Fruit fly (Drosophila melanogaster): ENCODE measurements around the gene Smr.

Smr gene

DNA sequence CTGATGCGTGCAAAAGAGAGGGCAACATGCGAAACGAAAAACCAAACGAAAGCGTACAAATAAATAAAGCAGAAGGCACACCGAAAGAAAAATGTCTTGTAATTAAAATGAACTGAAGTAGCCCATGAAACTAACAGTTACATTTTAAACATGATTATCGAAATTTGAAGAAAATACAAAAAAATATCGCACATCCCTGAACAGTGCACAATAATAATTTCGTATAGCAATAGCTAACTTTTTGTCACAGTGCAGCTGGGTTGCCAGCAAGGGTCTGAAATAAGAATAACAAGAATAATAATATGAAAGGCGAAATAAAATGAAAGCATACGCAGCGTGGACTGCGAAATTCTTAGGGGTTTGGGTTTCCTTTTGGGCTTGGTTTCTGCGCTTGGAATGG is 9.8 kb upstream of the Smr start (continued):
- TF ChIP-seq CG6683 (GFP tag; optimal IDR thresholded peaks at IDR 0.05) (peak; percentile 98), disco-r (GFP tag; optimal IDR thresholded peaks at IDR 0.05) (peak; percentile 99), CG7963 (GFP tag; IDR thresholded peaks at IDR 0.05; ENCODE audit: partially characterized antibody) (no peak), CG9876 (GFP tag; optimal IDR thresholded peaks at IDR 0.05) (peak; percentile 99), ab (GFP tag; optimal IDR thresholded peaks at IDR 0.05) (peak; percentile 99), nerfin-1 (tag; optimal IDR thresholded peaks at IDR 0.05) (peak; percentile 97), caup (GFP tag; optimal IDR thresholded peaks at IDR 0.05; ENCODE audit: severe bottlenecking) (peak; percentile 99), CG3281 (GFP tag; optimal IDR thresholded peaks at IDR 0.05) (peak; percentile 99), lov (optimal IDR thresholded peaks at IDR 0.05) (no peak), lov (GFP tag; IDR thresholded peaks at IDR 0.05) (peak; percentile 99), CG17568 (GFP tag; optimal IDR thresholded peaks at IDR 0.05) (peak; percentile 98), Adf1 (GFP tag; IDR thresholded peaks at IDR 0.05) (peak; percentile 89), NFAT (GFP tag; IDR thresholded peaks at IDR 0.05) (peak; percentile 99), Ssrp (tag; optimal IDR thresholded peaks at IDR 0.05) (peak; percentile 99), pfk (GFP tag; optimal IDR thresholded peaks at IDR 0.05) (no peak), hth (optimal IDR thresholded peaks at IDR 0.05) (no peak), Dfd (GFP tag; optimal IDR thresholded peaks at IDR 0.05) (peak in 1 of 2 experiments; percentile 73), B-H1 (GFP tag; IDR thresholded peaks at IDR 0.05) (peak; percentile 99), scrt (GFP tag; optimal IDR thresholded peaks at IDR 0.05) (peak; percentile 98), CG1529 (GFP tag; optimal IDR thresholded peaks at IDR 0.05) (peak; percentile 98), dan (GFP tag; IDR thresholded peaks at IDR 0.05) (peak; percentile 98), CG4707 (GFP tag; optimal IDR thresholded peaks at IDR 0.05) (peak; percentile 96), dysf (GFP tag; IDR thresholded peaks at IDR 0.05) (peak; percentile 99), Ets97D (GFP tag; optimal IDR thresholded peaks at IDR 0.05) (peak; percentile 95), CG11695 (GFP tag; IDR thresholded peaks at IDR 0.05) (peak; percentile 99), CG17359 (tag; optimal IDR thresholded peaks at IDR 0.05) (peak; percentile 99), mirr (GFP tag; optimal IDR thresholded peaks at IDR 0.05) (peak; percentile 83), CG10267 (tag; optimal IDR thresholded peaks at IDR 0.05) (peak; percentile 97), CG2120 (GFP tag; optimal IDR thresholded peaks at IDR 0.05) (peak; percentile 100), Spps (tag; optimal IDR thresholded peaks at IDR 0.05) (peak; percentile 99), CG33213 (GFP tag; optimal IDR thresholded peaks at IDR 0.05) (peak; percentile 99), eve (GFP tag; optimal IDR thresholded peaks at IDR 0.05) (peak; percentile 82 to 99), CG7556 (GFP tag; optimal IDR thresholded peaks at IDR 0.05) (peak; percentile 99), hkb (optimal IDR thresholded peaks at IDR 0.05) (no peak), hkb (GFP tag; IDR thresholded peaks at IDR 0.05) (peak; percentile 99), CG7271 (tag; optimal IDR thresholded peaks at IDR 0.05) (peak; percentile 92), CG18262 (tag; optimal IDR thresholded peaks at IDR 0.05) (peak; percentile 99), eyg (GFP tag; optimal IDR thresholded peaks at IDR 0.05) (peak; percentile 99), H15 (GFP tag; IDR thresholded peaks at IDR 0.05) (peak; percentile 99), wdn (GFP tag; IDR thresholded peaks at IDR 0.05) (peak; percentile 98), MBD-R2 (GFP tag; IDR thresholded peaks at IDR 0.05) (peak; percentile 99), amos (GFP tag; IDR thresholded peaks at IDR 0.05; ENCODE audit: partially characterized antibody) (no peak), corto (GFP tag; optimal IDR thresholded peaks at IDR 0.05) (peak; percentile 99), CG7928 (GFP tag; optimal IDR thresholded peaks at IDR 0.05) (peak; percentile 79), CG13894 (tag; optimal IDR thresholded peaks at IDR 0.05) (peak; percentile 97), Nf-YA (GFP tag; IDR thresholded peaks at IDR 0.05) (peak; percentile 98), Hand (GFP tag; optimal IDR thresholded peaks at IDR 0.05) (peak; percentile 98), NC2β (GFP tag; optimal IDR thresholded peaks at IDR 0.05) (peak; percentile 99), CG12071 (GFP tag; optimal IDR thresholded peaks at IDR 0.05) (peak; percentile 99), pnt (GFP tag; optimal IDR thresholded peaks at IDR 0.05) (peak; percentile 99), ase (GFP tag; IDR thresholded peaks at IDR 0.05) (peak; percentile 98), CG7745 (tag; optimal IDR thresholded peaks at IDR 0.05) (peak; percentile 87)
